Worm (Caenorhabditis elegans) whole organism, L1 larva: ENCODE measurements around the gene fbxa-127.

Source experiments
- Y116A8C.19 ChIP-seq: sonication (generic microtip); optimal IDR thresholded peaks from 2 replicates; lab custom pipeline; 2016; ENCODE audit warnings: missing compliant biosample characterization, missing genetic modification characterization, borderline replicate concordance
- aly-2 ChIP-seq: fragments of 150-350 bp; optimal IDR thresholded peaks from 2 replicates; lab custom pipeline; 2014; ENCODE audit warnings: missing biosample characterization, missing genetic modification characterization
- ama-1 ChIP-seq: fragments of 150-350 bp; optimal IDR thresholded peaks from 2 replicates; lab custom pipeline; 2014
- efl-3 ChIP-seq: fragments of 200-800 bp; sonication (Bioruptor generic); optimal IDR thresholded peaks from 2 replicates; lab custom pipeline; 2018; ENCODE audit warnings: mild to moderate bottlenecking, missing genetic modification characterization, missing compliant biosample characterization
- nhr-11 ChIP-seq: fragments of 150-350 bp; optimal IDR thresholded peaks from 2 replicates; lab custom pipeline; 2014; ENCODE audit warnings: missing biosample characterization, missing genetic modification characterization
- nhr-237 ChIP-seq: fragments of 150-350 bp; optimal IDR thresholded peaks from 2 replicates; lab custom pipeline; 2014; ENCODE audit warnings: missing biosample characterization, missing genetic modification characterization
- nhr-77 ChIP-seq: fragments of 150-350 bp; optimal IDR thresholded peaks from 2 replicates; lab custom pipeline; 2014; ENCODE audit warnings: missing biosample characterization, missing genetic modification characterization
- rnt-1 ChIP-seq: sonication (generic microtip); optimal IDR thresholded peaks from 2 replicates; lab custom pipeline; 2016; ENCODE audit warnings: mild to moderate bottlenecking, missing genetic modification characterization, moderate library complexity, missing compliant biosample characterization
- sptf-1 ChIP-seq: fragments of 150-350 bp; optimal IDR thresholded peaks from 2 replicates; lab custom pipeline; 2014; ENCODE audit warnings: missing biosample characterization, missing genetic modification characterization
- unc-130 ChIP-seq: fragments of 150-350 bp; optimal IDR thresholded peaks from 2 replicates; lab custom pipeline; 2017; ENCODE audit warnings: missing biosample characterization, missing genetic modification characterization, inconsistent platforms
- unc-62 ChIP-seq: fragments of 150-350 bp; optimal IDR thresholded peaks from 2 replicates; lab custom pipeline; 2014; ENCODE audit warnings: missing biosample characterization, missing genetic modification reagents, missing genetic modification characterization
- xbp-1 ChIP-seq: sonication (generic microtip); optimal IDR thresholded peaks from 2 replicates; lab custom pipeline; 2016; ENCODE audit warnings: missing genetic modification characterization, missing compliant biosample characterization
- zag-1 ChIP-seq: fragments of 150-350 bp; optimal IDR thresholded peaks from 2 replicates; lab custom pipeline; 2014; ENCODE audit warnings: missing biosample characterization, missing genetic modification characterization

- no peak for TF ChIP-seq nhr-11 (tag; lab: Kevin White, UChicago)
- TF ChIP-seq unc-62 = no peak
- TF ChIP-seq xbp-1 = no peak
- TF ChIP-seq zag-1 = no peak
- TF ChIP-seq aly-2 (tag; lab: Kevin White, UChicago) = no peak
- no peak for TF ChIP-seq nhr-77
- no peak for TF ChIP-seq unc-130 (tag; lab: Kevin White, UChicago)
- no peak for TF ChIP-seq efl-3
- TF ChIP-seq Y116A8C.19 = no peak
- no peak for TF ChIP-seq ama-1 (lab: Kevin White, UChicago)
- TF ChIP-seq nhr-237 (tag; lab: Kevin White, UChicago) = no peak
- TF ChIP-seq sptf-1 (tag; lab: Kevin White, UChicago) = no peak
- TF ChIP-seq rnt-1 = no peak
Measured at ce11 chrV:16682886-16683285, 45.6 kb upstream of the fbxa-127 start, which contains the start of gene srw-36.
